Worm (Caenorhabditis elegans) whole organism, midembryonic: ENCODE results near the gene nhr-60.

ENCODE experiments used
- T22C8.4 ChIP-seq: fragments of 200-800 bp; sonication (Bioruptor generic); IDR thresholded peaks from 2 replicates; pipeline ENCODE4 v1.3.6; 2022; ENCODE audit warnings: missing genetic modification characterization, missing compliant biosample characterization
- flt-1 ChIP-seq: fragments of 200-800 bp; sonication (Bioruptor generic); IDR thresholded peaks from 2 replicates; pipeline ENCODE4 v1.3.6; 2022; ENCODE audit warnings: missing genetic modification characterization, missing compliant biosample characterization
- med-1 ChIP-seq: sonication (generic microtip); optimal IDR thresholded peaks from 2 replicates; lab custom pipeline; 2017; ENCODE audit warnings: missing genetic modification characterization, mild to moderate bottlenecking, missing compliant biosample characterization, antibody characterized with exemption, missing genetic modification reagents; ENCODE audit not compliant: insufficient read depth
- tab-1 ChIP-seq: fragments of 200-800 bp; sonication (Bioruptor generic); IDR thresholded peaks from 2 replicates; pipeline ENCODE4 v1.3.6; 2022; ENCODE audit warnings: missing genetic modification characterization, missing compliant biosample characterization
- ztf-29 ChIP-seq: fragments of 200-800 bp; sonication (Bioruptor generic); IDR thresholded peaks from 2 replicates; pipeline ENCODE4 v1.3.6; 2022; ENCODE audit warnings: missing genetic modification reagents, missing genetic modification characterization, missing compliant biosample characterization

DNA sequence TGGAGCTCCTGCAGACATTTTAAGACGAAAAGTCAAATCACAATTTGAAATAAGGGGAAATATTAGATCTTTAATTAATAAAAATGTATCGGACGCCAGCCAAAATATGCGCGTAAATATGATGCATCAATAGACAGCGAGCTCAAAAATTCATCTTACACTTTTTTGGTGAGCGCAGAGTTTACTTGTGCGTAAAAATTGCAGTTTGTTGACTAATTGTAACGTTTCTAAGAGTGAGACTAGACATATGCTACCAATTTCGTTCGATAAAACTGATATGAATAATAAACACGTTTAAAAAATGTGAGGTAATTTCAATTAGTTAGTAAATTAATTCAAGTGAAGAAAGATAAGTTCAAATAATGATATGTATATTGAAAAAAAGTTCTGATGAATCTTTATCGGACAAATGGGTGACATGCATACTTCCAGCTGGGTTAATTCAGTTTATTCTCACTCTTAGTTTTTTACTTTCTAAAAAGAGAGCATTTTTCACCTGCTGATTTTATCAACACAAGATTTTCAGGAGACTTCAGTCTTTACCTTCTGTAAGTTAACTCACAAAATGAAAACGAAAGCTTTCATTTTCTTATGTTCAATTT lies 6.2 kb upstream of the nhr-60 start, which contains the start of the genes nhr-285 and irld-52:
- no peak for TF ChIP-seq flt-1 (GFP tag; lab: Robert Waterston, UW)
- no peak for TF ChIP-seq ztf-29
- TF ChIP-seq T22C8.4 (GFP tag; lab: Robert Waterston, UW), result no peak
- no peak for TF ChIP-seq med-1 (GFP tag; lab: Kevin White, UChicago)
- TF ChIP-seq tab-1 (GFP tag; lab: Robert Waterston, UW), result no peak
